Worm (Caenorhabditis elegans): ENCODE measurements around the gene ksr-1.

ksr-1 gene

DNA sequence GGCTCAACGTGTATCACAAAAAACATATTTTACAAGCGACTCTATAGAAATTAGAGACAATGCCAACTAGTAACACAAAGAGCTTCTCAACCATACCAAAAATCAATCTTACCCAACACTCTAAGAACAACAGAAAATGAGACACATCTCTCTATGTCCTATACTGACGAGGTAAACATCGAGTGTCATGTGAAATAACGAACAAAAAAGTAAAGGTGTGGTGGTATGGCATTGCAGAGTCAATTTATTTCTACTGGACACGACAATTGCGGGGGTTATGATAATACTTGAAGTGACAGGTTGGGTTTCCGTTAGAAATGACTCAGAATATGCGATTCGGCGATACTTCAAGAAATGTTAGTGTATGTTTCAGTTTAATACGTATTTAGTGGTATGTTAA lies 38.5 kb upstream of the ksr-1 start:
- TF ChIP-seq fos-1 (tag; optimal IDR thresholded peaks at IDR 0.05) (peak; percentile 2), peb-1 (tag; optimal IDR thresholded peaks at IDR 0.05) (no peak), ztf-1 (GFP tag; conservative IDR thresholded peaks at IDR 0.05) (no peak), mdl-1 (tag; optimal IDR thresholded peaks at IDR 0.05) (no peak), snpc-4 (tag; optimal IDR thresholded peaks at IDR 0.05) (no peak), sem-4 (tag; optimal IDR thresholded peaks at IDR 0.05) (no peak), C34F6.9 (tag; optimal IDR thresholded peaks at IDR 0.05) (no peak), nhr-237 (tag; optimal IDR thresholded peaks at IDR 0.05) (no peak), nhr-25 (tag; optimal IDR thresholded peaks at IDR 0.05) (no peak), sma-9 (GFP tag; optimal IDR thresholded peaks at IDR 0.05) (peak; percentile 39), sma-9 (tag; optimal IDR thresholded peaks at IDR 0.05) (no peak), ztf-4 (tag; optimal IDR thresholded peaks at IDR 0.05) (no peak), F13H6.1 (tag; optimal IDR thresholded peaks at IDR 0.05) (no peak), ceh-16 (tag; optimal IDR thresholded peaks at IDR 0.05) (no peak), elt-1 (tag; optimal IDR thresholded peaks at IDR 0.05) (no peak), nhr-77 (tag; optimal IDR thresholded peaks at IDR 0.05) (no peak), alr-1 (tag; optimal IDR thresholded peaks at IDR 0.05) (no peak), nhr-6 (tag; optimal IDR thresholded peaks at IDR 0.05) (no peak), nhr-129 (tag; optimal IDR thresholded peaks at IDR 0.05) (peak; percentile 61)

DNA sequence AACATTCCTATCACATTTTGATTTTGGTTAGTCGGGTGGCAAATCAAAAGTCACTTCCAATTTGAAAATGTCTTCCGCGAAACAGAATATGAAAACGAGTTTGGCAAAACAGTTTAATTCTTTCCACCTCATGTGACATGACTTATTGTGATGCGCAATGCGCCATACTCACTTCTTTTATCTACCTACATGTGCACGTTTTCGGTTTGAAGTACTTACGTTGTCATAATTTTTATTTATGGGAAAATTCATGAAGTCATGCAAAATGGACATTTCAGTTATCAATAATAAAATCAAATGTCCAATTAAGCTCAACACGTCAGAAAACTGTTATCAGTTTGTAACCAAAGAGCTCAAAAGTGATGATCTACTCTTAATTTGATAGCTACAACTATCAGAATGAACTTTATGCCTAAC lies 36.3 kb upstream of the ksr-1 start:
- TF ChIP-seq nhr-129 (tag; optimal IDR thresholded peaks at IDR 0.05) (peak; percentile 68), gmeb-1 (tag; optimal IDR thresholded peaks at IDR 0.05) (peak; percentile 55), skn-1 (tag; optimal IDR thresholded peaks at IDR 0.05) (no peak), mdl-1 (tag; optimal IDR thresholded peaks at IDR 0.05) (no peak), lin-39 (tag; optimal IDR thresholded peaks at IDR 0.05) (no peak), sma-3 (GFP tag; optimal IDR thresholded peaks at IDR 0.05) (peak; percentile 50), fos-1 (tag; optimal IDR thresholded peaks at IDR 0.05) (peak; percentile 50), elt-1 (tag; optimal IDR thresholded peaks at IDR 0.05) (no peak), ztf-4 (tag; optimal IDR thresholded peaks at IDR 0.05) (no peak), C34F6.9 (tag; optimal IDR thresholded peaks at IDR 0.05) (peak; percentile 8), crh-2 (tag; optimal IDR thresholded peaks at IDR 0.05) (peak; percentile 23), ztf-1 (GFP tag; conservative IDR thresholded peaks at IDR 0.05) (no peak), lin-11 (tag; optimal IDR thresholded peaks at IDR 0.05) (no peak), peb-1 (tag; optimal IDR thresholded peaks at IDR 0.05) (no peak), alr-1 (tag; optimal IDR thresholded peaks at IDR 0.05) (no peak), zag-1 (tag; optimal IDR thresholded peaks at IDR 0.05) (no peak), nhr-25 (tag; optimal IDR thresholded peaks at IDR 0.05) (peak; percentile 65), unc-62 (GFP tag; optimal IDR thresholded peaks at IDR 0.05) (no peak), elt-3 (tag; optimal IDR thresholded peaks at IDR 0.05) (no peak), nhr-6 (tag; optimal IDR thresholded peaks at IDR 0.05) (peak; percentile 17), nhr-21 (tag; optimal IDR thresholded peaks at IDR 0.05) (no peak), nhr-10 (tag; optimal IDR thresholded peaks at IDR 0.05) (no peak)

DNA sequence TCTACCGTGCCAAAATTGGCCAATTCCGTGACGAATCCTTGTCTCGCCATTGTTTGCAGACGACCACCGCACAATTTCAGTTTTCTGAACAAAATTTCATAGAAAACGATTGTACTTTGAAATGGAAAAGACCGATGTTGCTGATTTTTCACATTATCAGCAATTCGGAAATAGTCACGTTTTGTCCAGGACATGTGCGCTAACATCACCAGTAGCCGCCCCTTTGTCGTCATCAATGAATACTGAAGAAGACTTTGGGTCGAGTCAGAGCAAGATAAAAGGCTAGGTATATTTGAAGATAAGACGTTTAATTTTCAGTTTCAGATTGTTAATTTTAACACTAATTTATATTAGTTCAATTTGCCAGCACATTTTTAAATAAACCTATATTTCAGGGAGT lies 33.1 kb upstream of the ksr-1 start, which contains the start of gene endu-2:
endu-2 (plus strand) TSS at position 396 of the 400 bp plus-strand sequence.
- TF ChIP-seq lin-39 (tag; optimal IDR thresholded peaks at IDR 0.05) (no peak), ztf-11 (tag; optimal IDR thresholded peaks at IDR 0.05) (no peak), lin-13 (GFP tag; optimal IDR thresholded peaks at IDR 0.05) (no peak), F13H6.1 (tag; optimal IDR thresholded peaks at IDR 0.05) (peak; percentile 32), mdl-1 (tag; optimal IDR thresholded peaks at IDR 0.05) (peak in 1 of 2 experiments; percentile 35), alr-1 (tag; optimal IDR thresholded peaks at IDR 0.05) (no peak), aly-2 (tag; optimal IDR thresholded peaks at IDR 0.05) (no peak), nhr-77 (tag; optimal IDR thresholded peaks at IDR 0.05) (no peak), sma-9 (GFP tag; optimal IDR thresholded peaks at IDR 0.05) (peak; percentile 74), sma-9 (tag; optimal IDR thresholded peaks at IDR 0.05) (no peak), Y55F3AM.14 (GFP tag; optimal IDR thresholded peaks at IDR 0.05) (no peak), ztf-4 (tag; optimal IDR thresholded peaks at IDR 0.05) (no peak), mbf-1 (tag; optimal IDR thresholded peaks at IDR 0.05) (no peak), fos-1 (tag; optimal IDR thresholded peaks at IDR 0.05) (peak; percentile 65), skn-1 (tag; optimal IDR thresholded peaks at IDR 0.05) (no peak)

DNA sequence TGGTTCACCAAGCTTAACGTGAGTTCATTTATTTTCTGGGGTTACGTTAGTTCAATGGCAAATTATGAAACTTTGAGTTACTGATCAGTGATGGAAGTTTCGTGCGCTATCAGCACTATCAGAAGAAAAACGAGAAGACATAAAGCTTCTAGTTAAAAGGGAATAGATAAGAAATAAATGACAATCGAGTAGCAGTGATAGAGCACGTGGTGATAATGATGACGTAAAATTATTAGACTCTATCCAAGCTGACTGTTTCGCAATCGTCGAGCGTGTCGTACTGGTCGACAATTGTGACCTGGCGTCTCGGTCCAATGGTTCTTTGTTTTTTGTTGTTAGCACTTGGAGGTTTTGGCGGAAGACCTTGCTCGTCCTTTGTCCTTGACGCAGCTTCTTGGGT lies 31.9 kb upstream of the ksr-1 start:
- peak; percentile 73 for TF ChIP-seq fos-1 (tag; optimal IDR thresholded peaks at IDR 0.05)
- peak; percentile 45 for TF ChIP-seq crh-2 (tag; optimal IDR thresholded peaks at IDR 0.05)
- no peak for TF ChIP-seq lsy-2 (tag; optimal IDR thresholded peaks at IDR 0.05)
- no peak for TF ChIP-seq ama-1 (optimal IDR thresholded peaks at IDR 0.05)
- peak; percentile 54 for TF ChIP-seq gmeb-1 (tag; optimal IDR thresholded peaks at IDR 0.05)
- TF ChIP-seq sma-3 (GFP tag; optimal IDR thresholded peaks at IDR 0.05) = peak; percentile 22
- TF ChIP-seq sma-9 (GFP tag; optimal IDR thresholded peaks at IDR 0.05) = peak; percentile 82
- no peak for TF ChIP-seq sma-9 (tag; optimal IDR thresholded peaks at IDR 0.05)
- peak in 1 of 2 experiments; percentile 52 for TF ChIP-seq mdl-1 (tag; optimal IDR thresholded peaks at IDR 0.05)
- TF ChIP-seq skn-1 (tag; optimal IDR thresholded peaks at IDR 0.05) = peak; percentile 47
